Worm (Caenorhabditis elegans) whole organism, L4/young adult: ENCODE results near the gene F09C6.14.

Source experiments
- W03F9.2 ChIP-seq: fragments of 150-350 bp; optimal IDR thresholded peaks from 2 replicates; lab custom pipeline; 2014; ENCODE audit warnings: missing biosample characterization, missing genetic modification characterization
- him-1 ChIP-seq: sonication (generic microtip); optimal IDR thresholded peaks from 2 replicates; lab custom pipeline; 2016; ENCODE audit warnings: missing genotype, missing genetic modification reagents, missing genetic modification characterization, missing compliant biosample characterization

ce11 chrV:16865404-16865803 is 15.4 kb upstream of the F09C6.14 start, which contains the start of gene clec-28:
- TF ChIP-seq him-1 (tag; lab: Kevin White, UChicago) (no peak), W03F9.2 (no peak)
